Fruit fly (Drosophila melanogaster): ENCODE measurements around the gene Exo84.

The Exo84 gene

dm6 chr3R:26005978-26006934 lies 45.8 kb downstream of the Exo84 start:
- TF ChIP-seq CG8301 (tag; optimal IDR thresholded peaks at IDR 0.05) (peak; percentile 14), CG15710 (tag; optimal IDR thresholded peaks at IDR 0.05) (peak; percentile 50), Pif1A (GFP tag; optimal IDR thresholded peaks at IDR 0.05) (peak; percentile 11), Ets98B (GFP tag; IDR thresholded peaks at IDR 0.05) (peak; percentile 39; the same call in 1 of the 2 replicates), Pif1B (GFP tag; optimal IDR thresholded peaks at IDR 0.05) (peak; percentile 34), CG4496 (GFP tag; IDR thresholded peaks at IDR 0.05) (peak; percentile 48; the same call in 2 of the 3 replicates), CG32121 (GFP tag; IDR thresholded peaks at IDR 0.05) (no peak), CG8159 (tag; optimal IDR thresholded peaks at IDR 0.05) (peak; percentile 40), CG13204 (GFP tag; optimal IDR thresholded peaks at IDR 0.05) (peak; percentile 98), EcR (GFP tag; optimal IDR thresholded peaks at IDR 0.05) (peak; percentile 94), Snoo (tag; optimal IDR thresholded peaks at IDR 0.05) (peak; percentile 37), CG9948 (tag; optimal IDR thresholded peaks at IDR 0.05) (no peak), fd96Ca (GFP tag; IDR thresholded peaks at IDR 0.05) (peak; percentile 62; the same call in 2 of the 3 replicates), D1 (tag; optimal IDR thresholded peaks at IDR 0.05) (no peak), CG10348 (GFP tag; IDR thresholded peaks at IDR 0.05) (no peak), CG12605 (GFP tag; IDR thresholded peaks at IDR 0.05) (peak; percentile 37), CG34367 (tag; optimal IDR thresholded peaks at IDR 0.05) (peak; percentile 35), CG14655 (GFP tag; optimal IDR thresholded peaks at IDR 0.05) (peak; percentile 12), rn (GFP tag; IDR thresholded peaks at IDR 0.05) (0 out of 2 replicates have a peak, but pooled peaks have one; percentile 13), gl (tag; optimal IDR thresholded peaks at IDR 0.05) (peak; percentile 60), CG17806 (tag; optimal IDR thresholded peaks at IDR 0.05) (peak; percentile 11)

dm6 chr3R:26005619-26005977 lies 46.5 kb downstream of the Exo84 start:
- no peak for TF ChIP-seq CG17806 (tag; optimal IDR thresholded peaks at IDR 0.05)
- TF ChIP-seq CG14655 (GFP tag; optimal IDR thresholded peaks at IDR 0.05) = no peak
- TF ChIP-seq CG32121 (GFP tag; IDR thresholded peaks at IDR 0.05) = no peak
- no peak for TF ChIP-seq Snoo (tag; optimal IDR thresholded peaks at IDR 0.05)

- no peak for TF ChIP-seq fd96Ca (GFP tag; IDR thresholded peaks at IDR 0.05)
- peak; percentile 69 for TF ChIP-seq CG8159 (tag; optimal IDR thresholded peaks at IDR 0.05)
- TF ChIP-seq EcR (GFP tag; optimal IDR thresholded peaks at IDR 0.05) = peak; percentile 85
- TF ChIP-seq D1 (tag; optimal IDR thresholded peaks at IDR 0.05) = peak; percentile 10
- no peak for TF ChIP-seq rn (GFP tag; IDR thresholded peaks at IDR 0.05)
- TF ChIP-seq CG12605 (GFP tag; IDR thresholded peaks at IDR 0.05) = peak; percentile 32; the same call in 1 of the 2 replicates
- peak; percentile 34 for TF ChIP-seq Pif1A (GFP tag; optimal IDR thresholded peaks at IDR 0.05)
- TF ChIP-seq CG34367 (tag; optimal IDR thresholded peaks at IDR 0.05) = peak; percentile 32
- TF ChIP-seq CG15710 (tag; optimal IDR thresholded peaks at IDR 0.05) = peak; percentile 53
- TF ChIP-seq CG17806 (tag; optimal IDR thresholded peaks at IDR 0.05) = peak; percentile 20
- TF ChIP-seq CG9948 (tag; optimal IDR thresholded peaks at IDR 0.05) = no peak
- peak; percentile 89 for TF ChIP-seq CG13204 (GFP tag; optimal IDR thresholded peaks at IDR 0.05)
- TF ChIP-seq CG32121 (GFP tag; IDR thresholded peaks at IDR 0.05) = 0 out of 2 replicates have a peak, but pooled peaks have one; percentile 12
- peak; percentile 82 for TF ChIP-seq gl (tag; optimal IDR thresholded peaks at IDR 0.05)
Measured at dm6 chr3R:26004377-26005000, 47.6 kb downstream of the Exo84 start.

dm6 chr3R:26002570-26003332 lies 49.3 kb downstream of the Exo84 start:
- no peak for TF ChIP-seq CG4496 (GFP tag; IDR thresholded peaks at IDR 0.05)
- TF ChIP-seq EcR (GFP tag; optimal IDR thresholded peaks at IDR 0.05) = peak; percentile 53
- TF ChIP-seq CG8159 (tag; optimal IDR thresholded peaks at IDR 0.05) = no peak
- no peak for TF ChIP-seq gl (tag; optimal IDR thresholded peaks at IDR 0.05)
- no peak for TF ChIP-seq CG12605 (GFP tag; IDR thresholded peaks at IDR 0.05)
- TF ChIP-seq CG9948 (tag; optimal IDR thresholded peaks at IDR 0.05) = no peak
- TF ChIP-seq fd96Ca (GFP tag; IDR thresholded peaks at IDR 0.05) = no peak
- TF ChIP-seq Snoo (tag; optimal IDR thresholded peaks at IDR 0.05) = no peak
- TF ChIP-seq Pif1A (GFP tag; optimal IDR thresholded peaks at IDR 0.05) = peak; percentile 24
- peak; percentile 38 for TF ChIP-seq Pif1B (GFP tag; optimal IDR thresholded peaks at IDR 0.05)
- no peak for TF ChIP-seq CG14655 (GFP tag; optimal IDR thresholded peaks at IDR 0.05)
- peak; percentile 75 for TF ChIP-seq CG13204 (GFP tag; optimal IDR thresholded peaks at IDR 0.05)
- no peak for TF ChIP-seq Ets98B (GFP tag; IDR thresholded peaks at IDR 0.05)
- TF ChIP-seq CG10348 (GFP tag; IDR thresholded peaks at IDR 0.05) = no peak
- no peak for TF ChIP-seq D1 (tag; optimal IDR thresholded peaks at IDR 0.05)
- TF ChIP-seq CG8301 (tag; optimal IDR thresholded peaks at IDR 0.05) = no peak
- no peak for TF ChIP-seq CG34367 (tag; optimal IDR thresholded peaks at IDR 0.05)
- no peak for TF ChIP-seq CG15710 (tag; optimal IDR thresholded peaks at IDR 0.05)
- no peak for TF ChIP-seq rn (GFP tag; IDR thresholded peaks at IDR 0.05)
- no peak for TF ChIP-seq CG32121 (GFP tag; IDR thresholded peaks at IDR 0.05)
- TF ChIP-seq CG17806 (tag; optimal IDR thresholded peaks at IDR 0.05) = no peak

- TF ChIP-seq CG10348 (GFP tag; IDR thresholded peaks at IDR 0.05) (no peak), Pif1A (GFP tag; optimal IDR thresholded peaks at IDR 0.05) (no peak), Ets98B (GFP tag; IDR thresholded peaks at IDR 0.05) (no peak), CG8301 (tag; optimal IDR thresholded peaks at IDR 0.05) (no peak), CG17806 (tag; optimal IDR thresholded peaks at IDR 0.05) (no peak)
Measured at dm6 chr3R:26002039-26002438, 50.0 kb downstream of the Exo84 start.
